Fruit fly (Drosophila melanogaster) whole organism, pupa: Measurements from ENCODE around the gene Lsd-2.
A peak's percentile ranks its signal among the peaks of the same experiment; 100 is the strongest.

ENCODE experiments used
- CG10348 ChIP-seq: fragments of 200-800 bp; sonication (Bioruptor generic); IDR thresholded peaks from 2 replicates; pipeline ENCODE4 v1.3.6; 2022; ENCODE audit warnings: missing biosample characterization, missing genetic modification characterization
- CG12605 ChIP-seq: fragments of 200-800 bp; sonication (Bioruptor generic); IDR thresholded peaks from 2 replicates; pipeline ENCODE4 v1.3.6; 2022; ENCODE audit warnings: missing biosample characterization, missing genetic modification characterization
- CG13204 ChIP-seq: fragments of 200-800 bp; sonication (Bioruptor generic); optimal IDR thresholded peaks from 2 replicates; lab custom pipeline; 2018; ENCODE audit warnings: missing biosample characterization, mild to moderate bottlenecking, missing genetic modification characterization, moderate library complexity
- CG14655 ChIP-seq: fragments of 200-800 bp; sonication (Bioruptor generic); optimal IDR thresholded peaks from 3 replicates; lab custom pipeline; 2017; ENCODE audit warnings: mild to moderate bottlenecking, missing biosample characterization, missing genetic modification reagents, missing genetic modification characterization
- CG15710 ChIP-seq: fragments of 200-800 bp; sonication (Bioruptor generic); optimal IDR thresholded peaks from 2 replicates; lab custom pipeline; 2018; ENCODE audit warnings: missing biosample characterization, mild to moderate bottlenecking, missing genetic modification characterization, moderate library complexity
- CG17806 ChIP-seq: fragments of 200-800 bp; sonication (Bioruptor generic); optimal IDR thresholded peaks from 2 replicates; lab custom pipeline; 2018; ENCODE audit warnings: missing biosample characterization, mild to moderate bottlenecking, missing genetic modification characterization, moderate library complexity
- CG32121 ChIP-seq: fragments of 200-800 bp; sonication (Bioruptor generic); IDR thresholded peaks from 2 replicates; pipeline ENCODE4 v1.3.6; 2022; ENCODE audit warnings: missing biosample characterization, missing genetic modification characterization
- CG34367 ChIP-seq: fragments of 200-800 bp; sonication (Bioruptor generic); optimal IDR thresholded peaks from 2 replicates; lab custom pipeline; 2018; ENCODE audit warnings: missing biosample characterization, mild to moderate bottlenecking, missing genetic modification characterization
- CG4496 ChIP-seq: fragments of 200-800 bp; sonication (Bioruptor generic); IDR thresholded peaks from 3 replicates; pipeline ENCODE4 v1.3.6; 2022; ENCODE audit warnings: missing biosample characterization, missing genetic modification characterization
- CG8159 ChIP-seq: fragments of 200-800 bp; sonication (Bioruptor generic); optimal IDR thresholded peaks from 3 replicates; lab custom pipeline; 2018; ENCODE audit warnings: missing biosample characterization, mild to moderate bottlenecking, missing genetic modification characterization, moderate library complexity
- CG8301 ChIP-seq: fragments of 200-800 bp; sonication (Bioruptor generic); optimal IDR thresholded peaks from 2 replicates; lab custom pipeline; 2018; ENCODE audit warnings: missing biosample characterization, mild to moderate bottlenecking, missing genetic modification characterization
- CG9948 ChIP-seq: fragments of 200-800 bp; sonication (Bioruptor generic); optimal IDR thresholded peaks from 2 replicates; lab custom pipeline; 2018; ENCODE audit warnings: missing biosample characterization, mild to moderate bottlenecking, missing genetic modification characterization, moderate library complexity
- D1 ChIP-seq: fragments of 200-800 bp; sonication (Bioruptor generic); optimal IDR thresholded peaks from 2 replicates; lab custom pipeline; 2018; ENCODE audit warnings: missing biosample characterization, mild to moderate bottlenecking, missing genetic modification characterization, moderate library complexity
- EcR ChIP-seq: fragments of 200-800 bp; sonication (Bioruptor generic); optimal IDR thresholded peaks from 3 replicates; lab custom pipeline; 2019; ENCODE audit warnings: missing biosample characterization, missing genetic modification characterization, mild to moderate bottlenecking, moderate library complexity, missing genetic modification reagents
- Ets98B ChIP-seq: fragments of 200-800 bp; sonication (Bioruptor generic); IDR thresholded peaks from 2 replicates; pipeline ENCODE4 v1.3.6; 2022; ENCODE audit warnings: missing biosample characterization, missing genetic modification characterization
- Pif1A ChIP-seq: fragments of 200-800 bp; sonication (Bioruptor generic); optimal IDR thresholded peaks from 3 replicates; lab custom pipeline; 2016; ENCODE audit warnings: missing biosample characterization, missing genetic modification characterization
- Pif1B ChIP-seq: fragments of 200-800 bp; sonication (Bioruptor generic); optimal IDR thresholded peaks from 3 replicates; lab custom pipeline; 2016; ENCODE audit warnings: missing biosample characterization, missing genetic modification characterization
- Snoo ChIP-seq: fragments of 200-800 bp; sonication (Bioruptor generic); optimal IDR thresholded peaks from 3 replicates; lab custom pipeline; 2017; ENCODE audit warnings: missing biosample characterization, mild to moderate bottlenecking, missing genetic modification characterization, inconsistent platforms
- fd96Ca ChIP-seq: fragments of 200-800 bp; sonication (Bioruptor generic); IDR thresholded peaks from 3 replicates; pipeline ENCODE4 v1.3.6; 2022; ENCODE audit warnings: missing biosample characterization, missing genetic modification characterization
- gl ChIP-seq: fragments of 200-800 bp; sonication (Bioruptor generic); optimal IDR thresholded peaks from 2 replicates; lab custom pipeline; 2018; ENCODE audit warnings: missing biosample characterization, mild to moderate bottlenecking, missing genetic modification characterization
- rn ChIP-seq: fragments of 200-800 bp; sonication (Bioruptor generic); IDR thresholded peaks from 2 replicates; pipeline ENCODE4 v1.3.6; 2022; ENCODE audit warnings: missing biosample characterization, missing genetic modification characterization

Gene Lsd-2

dm6 chrX:15111888-15112287, 35.9 kb upstream of the Lsd-2 start:
- no peak for TF ChIP-seq CG15710
- TF ChIP-seq CG4496, result no peak
- no peak for TF ChIP-seq Pif1B (GFP tag; lab: Kevin White, UChicago)
- TF ChIP-seq CG8159 (tag; lab: Kevin White, UChicago), result no peak
- TF ChIP-seq Pif1A (GFP tag; lab: Kevin White, UChicago), result no peak
- TF ChIP-seq CG34367 (tag; lab: Kevin White, UChicago), result no peak
- TF ChIP-seq Snoo (tag; lab: Kevin White, UChicago), result no peak
- TF ChIP-seq fd96Ca (GFP tag; lab: Robert Waterston, UW), result no peak
- TF ChIP-seq EcR, result no peak
- no peak for TF ChIP-seq CG8301 (tag; lab: Kevin White, UChicago)
- no peak for TF ChIP-seq Ets98B (GFP tag; lab: Robert Waterston, UW)
- no peak for TF ChIP-seq CG32121 (GFP tag; lab: Robert Waterston, UW)

DNA sequence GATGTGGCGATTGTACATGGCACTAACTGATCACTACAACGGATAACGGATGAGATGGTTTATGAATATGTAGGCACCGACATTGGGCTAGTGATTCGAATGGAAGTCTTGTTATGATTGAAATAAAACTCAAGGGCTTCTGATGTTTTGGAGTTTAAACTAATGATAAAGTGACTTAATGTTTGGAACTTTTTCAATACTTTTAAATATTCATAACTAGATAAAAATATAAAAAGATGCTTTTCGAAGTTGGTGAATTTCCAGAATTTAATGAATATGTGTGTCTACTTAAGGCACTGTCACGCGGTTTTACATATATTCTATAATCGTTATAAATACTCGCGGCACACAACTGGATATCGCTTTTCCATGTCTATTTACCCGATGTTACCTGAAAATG, 19.9 kb upstream of the Lsd-2 start, which contains the start of gene CG9072:
Gene CG9072 (minus strand): TSS at position 101 of the 400 bp plus-strand sequence.
- TF ChIP-seq CG34367 (tag; lab: Kevin White, UChicago) (no peak), CG13204 (GFP tag; lab: Kevin White, UChicago) (no peak), CG10348 (GFP tag; lab: Robert Waterston, UW) (no peak), D1 (no peak)

dm6 chrX:15091159-15091558, 15.1 kb upstream of the Lsd-2 start:
- TF ChIP-seq CG12605 (GFP tag; lab: Robert Waterston, UW) (no peak), CG13204 (GFP tag; lab: Kevin White, UChicago) (no peak), CG17806 (tag; lab: Kevin White, UChicago) (no peak), CG15710 (no peak), CG8159 (tag; lab: Kevin White, UChicago) (no peak), Ets98B (GFP tag; lab: Robert Waterston, UW) (no peak), CG8301 (tag; lab: Kevin White, UChicago) (no peak), Pif1B (GFP tag; lab: Kevin White, UChicago) (no peak), EcR (no peak), Pif1A (GFP tag; lab: Kevin White, UChicago) (no peak), fd96Ca (GFP tag; lab: Robert Waterston, UW) (no peak), CG32121 (GFP tag; lab: Robert Waterston, UW) (no peak), gl (tag; lab: Kevin White, UChicago) (no peak), CG14655 (GFP tag; lab: Kevin White, UChicago) (no peak), Snoo (tag; lab: Kevin White, UChicago) (no peak), rn (GFP tag; lab: Robert Waterston, UW) (no peak), D1 (no peak), CG9948 (no peak), CG34367 (tag; lab: Kevin White, UChicago) (no peak)

DNA sequence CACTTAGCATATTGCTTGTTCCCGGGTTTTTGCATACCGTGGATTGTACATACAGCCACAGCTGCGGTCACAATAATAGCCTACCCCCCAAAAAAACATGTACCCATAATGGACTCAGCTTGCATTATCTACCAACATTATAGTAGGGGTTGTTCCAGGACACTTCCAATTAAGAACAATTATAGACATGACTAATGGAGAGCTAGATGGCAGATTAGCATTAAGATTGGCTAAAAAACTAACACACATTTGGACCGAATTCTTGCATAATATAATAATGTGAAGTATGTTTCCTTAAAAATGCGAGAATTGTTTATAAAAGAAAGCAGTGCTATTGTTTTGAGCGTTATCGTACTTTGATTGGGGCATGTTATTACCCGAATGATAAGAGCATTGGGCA, 14.4 kb upstream of the Lsd-2 start:
- TF ChIP-seq CG8159 (tag; lab: Kevin White, UChicago) (peak; percentile 44), CG14655 (GFP tag; lab: Kevin White, UChicago) (no peak)

dm6 chrX:15089146-15089698, 13.2 kb upstream of the Lsd-2 start, which contains the start of gene Rab3-GEF:
Gene Rab3-GEF (plus strand): TSS chrX:15089682.
- TF ChIP-seq CG12605 (GFP tag; lab: Robert Waterston, UW) (peak; percentile 76; the same call in 1 of the 2 replicates), CG13204 (GFP tag; lab: Kevin White, UChicago) (no peak), Ets98B (GFP tag; lab: Robert Waterston, UW) (no peak), CG14655 (GFP tag; lab: Kevin White, UChicago) (no peak), Pif1B (GFP tag; lab: Kevin White, UChicago) (no peak), CG32121 (GFP tag; lab: Robert Waterston, UW) (no peak)

DNA sequence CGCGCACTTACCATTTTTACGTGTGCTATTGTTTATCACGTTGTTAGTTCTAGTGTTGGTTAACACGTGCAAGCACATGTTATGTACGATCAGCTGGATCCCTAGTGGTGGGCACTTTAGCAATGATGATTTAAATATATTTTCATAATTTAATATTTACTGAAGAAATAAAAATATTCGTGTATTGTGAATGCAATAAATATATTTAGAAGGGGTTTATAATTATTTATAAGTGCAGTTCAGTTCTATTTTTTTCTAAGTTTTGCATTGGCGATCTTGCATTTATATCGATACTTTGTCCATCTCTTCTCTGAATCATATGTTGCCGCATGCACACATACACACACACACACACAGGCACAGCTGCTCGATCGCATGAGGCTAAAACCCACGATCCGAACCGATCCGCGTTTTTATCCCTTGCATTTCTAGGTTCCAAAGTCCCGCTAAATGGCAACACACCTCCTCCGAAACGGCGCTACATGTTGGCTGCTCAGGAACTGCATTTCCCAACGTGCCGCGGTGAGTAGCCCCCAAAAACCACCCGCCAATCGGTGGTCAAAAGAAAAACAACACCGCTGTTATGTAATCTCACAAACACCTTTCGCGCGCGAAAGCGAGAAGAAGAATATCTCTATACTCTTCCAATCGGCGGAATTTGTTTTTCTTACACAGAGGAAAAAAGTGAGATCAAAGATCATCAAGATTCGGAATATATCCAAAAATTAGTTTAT, 9.9 kb upstream of the Lsd-2 start, which contains the start of the genes CG15027 and Dbct:
Gene CG15027 (minus strand): TSS at position 51 of the 734 bp plus-strand sequence.
Gene Dbct (plus strand): TSS at position 349 of the 734 bp plus-strand sequence.
- TF ChIP-seq Pif1A (GFP tag; lab: Kevin White, UChicago) (peak; percentile 37), CG8301 (tag; lab: Kevin White, UChicago) (peak; percentile 3), CG17806 (tag; lab: Kevin White, UChicago) (peak; percentile 55), CG34367 (tag; lab: Kevin White, UChicago) (peak; percentile 40), rn (GFP tag; lab: Robert Waterston, UW) (peak; percentile 32; the same call in 1 of the 2 replicates), Snoo (tag; lab: Kevin White, UChicago) (peak; percentile 41), CG4496 (peak; percentile 62; the same call in 2 of the 3 replicates), CG10348 (GFP tag; lab: Robert Waterston, UW) (no peak), fd96Ca (GFP tag; lab: Robert Waterston, UW) (no peak), EcR (no peak), CG14655 (GFP tag; lab: Kevin White, UChicago) (peak; percentile 52), CG12605 (GFP tag; lab: Robert Waterston, UW) (no peak), CG32121 (GFP tag; lab: Robert Waterston, UW) (peak; percentile 49), CG15710 (peak; percentile 67), CG8159 (tag; lab: Kevin White, UChicago) (peak; percentile 68), Ets98B (GFP tag; lab: Robert Waterston, UW) (peak; percentile 60), CG9948 (peak; percentile 55), Pif1B (GFP tag; lab: Kevin White, UChicago) (peak; percentile 31)
